Worm (Caenorhabditis elegans) whole organism, midembryonic: ENCODE measurements around the gene F36H12.5.
"Not testable (repeated sequence)": the region's sequence is repeated elsewhere in the genome, so short reads cannot be mapped to it uniquely, and the experiment has no call there.

Experiments
- T22C8.4 ChIP-seq: fragments of 200-800 bp; sonication (Bioruptor generic); IDR thresholded peaks from 2 replicates; pipeline ENCODE4 v1.3.6; 2022; ENCODE audit warnings: missing genetic modification characterization, missing compliant biosample characterization
- cog-1 ChIP-seq: sonication (generic microtip); optimal IDR thresholded peaks from 2 replicates; lab custom pipeline; 2016; ENCODE audit warnings: missing genetic modification characterization, missing compliant biosample characterization
- flt-1 ChIP-seq: fragments of 200-800 bp; sonication (Bioruptor generic); IDR thresholded peaks from 2 replicates; pipeline ENCODE4 v1.3.6; 2022; ENCODE audit warnings: missing genetic modification characterization, missing compliant biosample characterization
- klf-2 ChIP-seq: fragments of 200-800 bp; sonication (Bioruptor generic); conservative IDR thresholded peaks from 2 replicates; pipeline ENCODE4 v1.3.6; 2022; ENCODE audit warnings: missing genetic modification reagents, missing genetic modification characterization, missing compliant biosample characterization
- med-1 ChIP-seq: sonication (generic microtip); optimal IDR thresholded peaks from 2 replicates; lab custom pipeline; 2017; ENCODE audit warnings: missing genetic modification characterization, mild to moderate bottlenecking, missing compliant biosample characterization, antibody characterized with exemption, missing genetic modification reagents; ENCODE audit not compliant: insufficient read depth
- ref-1 ChIP-seq: fragments of 200-800 bp; sonication (Bioruptor generic); conservative IDR thresholded peaks from 2 replicates; pipeline ENCODE4 v1.3.6; 2022; ENCODE audit warnings: missing genetic modification reagents, missing genetic modification characterization, missing compliant biosample characterization
- tab-1 ChIP-seq: fragments of 200-800 bp; sonication (Bioruptor generic); IDR thresholded peaks from 2 replicates; pipeline ENCODE4 v1.3.6; 2022; ENCODE audit warnings: missing genetic modification characterization, missing compliant biosample characterization
- ztf-23 ChIP-seq: fragments of 200-800 bp; sonication (Bioruptor generic); IDR thresholded peaks from 2 replicates; pipeline ENCODE4 v1.3.6; 2022; ENCODE audit warnings: missing genetic modification reagents, missing genetic modification characterization, missing compliant biosample characterization
- ztf-29 ChIP-seq: fragments of 200-800 bp; sonication (Bioruptor generic); IDR thresholded peaks from 2 replicates; pipeline ENCODE4 v1.3.6; 2022; ENCODE audit warnings: missing genetic modification reagents, missing genetic modification characterization, missing compliant biosample characterization

The F36H12.5 gene

ce11 chrIV:5308046-5308643 is 41.6 kb downstream of the F36H12.5 start, which contains the start of the genes ZK354.9 and msp-58:
Gene ZK354.9, minus strand, starts transcription at chrIV:5308146.
Gene msp-58, plus strand, starts transcription at chrIV:5308593.
- not testable (repeated sequence) for TF ChIP-seq tab-1, T22C8.4, ztf-23 (GFP tag; lab: Robert Waterston, UW)

DNA sequence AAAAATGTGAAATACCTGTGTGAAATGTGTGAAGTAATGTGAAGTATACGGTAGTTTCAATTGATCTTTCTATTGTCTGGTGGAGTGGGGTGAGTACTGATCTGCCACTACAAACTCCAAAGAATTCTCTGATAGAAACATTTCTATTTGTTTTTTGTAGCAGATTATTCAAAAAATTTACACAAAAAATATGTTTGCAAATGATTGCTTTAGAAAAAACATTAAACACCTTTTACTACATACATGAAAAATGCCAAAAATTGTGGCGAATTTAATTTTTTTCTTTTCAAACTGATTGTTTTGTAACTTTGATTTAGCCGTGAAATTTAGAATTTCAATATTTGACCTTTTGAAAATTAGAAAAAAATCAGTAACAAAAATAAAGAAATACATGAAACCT is 43.2 kb downstream of the F36H12.5 start, which contains the start of gene ZK354.3:
TSS of gene ZK354.3 (plus strand) at position 301 of the 400 bp plus-strand sequence.
- TF ChIP-seq cog-1 (tag; lab: Kevin White, UChicago), result no peak
- TF ChIP-seq flt-1 (GFP tag; lab: Robert Waterston, UW), result no peak
- no peak for TF ChIP-seq ztf-29 (GFP tag; lab: Robert Waterston, UW)
- TF ChIP-seq ztf-23 (GFP tag; lab: Robert Waterston, UW), result no peak
- TF ChIP-seq klf-2 (GFP tag; lab: Robert Waterston, UW), result no peak
- no peak for TF ChIP-seq tab-1 (GFP tag; lab: Robert Waterston, UW)
- no peak for TF ChIP-seq ref-1 (GFP tag; lab: Robert Waterston, UW)

ce11 chrIV:5313011-5313410 is 46.4 kb downstream of the F36H12.5 start, which contains the start of the genes msp-59 and ZK354.2:
Gene msp-59, minus strand, starts transcription at chrIV:5313111.
Gene ZK354.2, plus strand, starts transcription at chrIV:5313405.
- not testable (repeated sequence) for TF ChIP-seq tab-1, flt-1, T22C8.4 (GFP tag; lab: Robert Waterston, UW)

- TF ChIP-seq ztf-23, ztf-29, ref-1 (GFP tag; lab: Robert Waterston, UW): not testable (repeated sequence)
Observed at ce11 chrIV:5316223-5316622, 49.6 kb downstream of the F36H12.5 start, which contains the start of gene msp-65. Gene msp-65, plus strand, starts transcription at chrIV:5316523.

ce11 chrIV:5317106-5317505 is 50.5 kb downstream of the F36H12.5 start:
- TF ChIP-seq cog-1 (tag; lab: Kevin White, UChicago) (no peak), ref-1 (GFP tag; lab: Robert Waterston, UW) (no peak), ztf-29 (GFP tag; lab: Robert Waterston, UW) (no peak), tab-1 (GFP tag; lab: Robert Waterston, UW) (no peak), ztf-23 (GFP tag; lab: Robert Waterston, UW) (no peak), klf-2 (GFP tag; lab: Robert Waterston, UW) (no peak), flt-1 (GFP tag; lab: Robert Waterston, UW) (no peak), med-1 (GFP tag; lab: Kevin White, UChicago) (no peak), T22C8.4 (GFP tag; lab: Robert Waterston, UW) (no peak)
